Fruit fly (Drosophila melanogaster) whole organism, adult: ENCODE results near the gene CG14563.

ENCODE experiments used
- CG11617 ChIP-seq: fragments of 200-800 bp; sonication (Bioruptor generic); optimal IDR thresholded peaks from 2 replicates; lab custom pipeline; 2017; ENCODE audit warnings: mild to moderate bottlenecking, missing biosample characterization, missing genetic modification reagents, missing genetic modification characterization
- CG14711 ChIP-seq: fragments of 200-800 bp; sonication (Bioruptor generic); optimal IDR thresholded peaks from 2 replicates; lab custom pipeline; 2018; ENCODE audit warnings: missing biosample characterization, mild to moderate bottlenecking, missing genetic modification characterization, moderate library complexity
- CG5204 ChIP-seq: fragments of 200-800 bp; sonication (Bioruptor generic); optimal IDR thresholded peaks from 2 replicates; lab custom pipeline; 2016; ENCODE audit warnings: missing biosample characterization, missing genetic modification characterization
- CG7045 ChIP-seq: fragments of 200-800 bp; sonication (Bioruptor generic); optimal IDR thresholded peaks from 2 replicates; lab custom pipeline; 2017; ENCODE audit warnings: missing biosample characterization, mild to moderate bottlenecking, missing genetic modification characterization
- CG7101 ChIP-seq: fragments of 200-800 bp; sonication (Bioruptor generic); optimal IDR thresholded peaks from 2 replicates; lab custom pipeline; 2018; ENCODE audit warnings: missing biosample characterization, mild to moderate bottlenecking, missing genetic modification characterization, moderate library complexity
- Clk ChIP-seq: fragments of 200-800 bp; sonication (Bioruptor generic); optimal IDR thresholded peaks from 2 replicates; lab custom pipeline; 2017; ENCODE audit warnings: missing biosample characterization, missing genetic modification characterization
- Hr96 ChIP-seq: fragments of 200-800 bp; sonication (Bioruptor generic); optimal IDR thresholded peaks from 2 replicates; lab custom pipeline; 2016; ENCODE audit warnings: missing biosample characterization, missing genetic modification characterization
- Mnt ChIP-seq: fragments of 200-800 bp; sonication (Bioruptor generic); optimal IDR thresholded peaks from 2 replicates; lab custom pipeline; 2016; ENCODE audit warnings: missing biosample characterization, mild to moderate bottlenecking, missing genetic modification characterization
- bab1 ChIP-seq: fragments of 200-800 bp; sonication (Bioruptor generic); optimal IDR thresholded peaks from 3 replicates; lab custom pipeline; 2019; ENCODE audit warnings: missing biosample characterization, mild to moderate bottlenecking, missing genetic modification characterization, moderate library complexity
- cnc ChIP-seq, 2 experiments: fragments of >200 bp; optimal IDR thresholded peaks; 2 replicates each; lab custom pipeline; 2017
- ovo ChIP-seq: fragments of 200-800 bp; sonication (Bioruptor generic); optimal IDR thresholded peaks from 2 replicates; lab custom pipeline; 2016; ENCODE audit warnings: missing biosample characterization, missing genetic modification characterization
- pad ChIP-seq: fragments of 200-800 bp; sonication (Bioruptor generic); optimal IDR thresholded peaks from 3 replicates; lab custom pipeline; 2017; ENCODE audit warnings: missing biosample characterization, missing genetic modification characterization, mild to moderate bottlenecking, moderate library complexity, missing genetic modification reagents
- tj ChIP-seq: fragments of 200-800 bp; sonication (Bioruptor generic); optimal IDR thresholded peaks from 3 replicates; lab custom pipeline; 2017; ENCODE audit warnings: missing biosample characterization, mild to moderate bottlenecking, missing genetic modification characterization, moderate library complexity
- toe ChIP-seq: fragments of 200-800 bp; sonication (Bioruptor generic); optimal IDR thresholded peaks from 2 replicates; lab custom pipeline; 2016; ENCODE audit warnings: missing biosample characterization, missing genetic modification characterization

dm6 chr3L:21827130-21827529 is 15.1 kb downstream of the CG14563 start:
- no peak for TF ChIP-seq cnc (optimal IDR thresholded peaks at IDR 0.05; lab: Kevin White, UChicago)
- no peak for TF ChIP-seq tj (GFP tag; lab: Kevin White, UChicago)
- no peak for TF ChIP-seq bab1 (GFP tag; lab: Kevin White, UChicago)
- TF ChIP-seq Clk (GFP tag; lab: Kevin White, UChicago), result no peak
- no peak for TF ChIP-seq Mnt (GFP tag; lab: Kevin White, UChicago)
- TF ChIP-seq toe (GFP tag; lab: Kevin White, UChicago), result no peak
- TF ChIP-seq pad, result no peak
- no peak for TF ChIP-seq CG5204 (GFP tag; lab: Kevin White, UChicago)
- TF ChIP-seq CG11617 (GFP tag; lab: Kevin White, UChicago), result no peak
- no peak for TF ChIP-seq Hr96 (GFP tag; lab: Kevin White, UChicago)
- no peak for TF ChIP-seq CG7101 (tag; lab: Kevin White, UChicago)
- TF ChIP-seq ovo (GFP tag; lab: Kevin White, UChicago), result no peak
- no peak for TF ChIP-seq CG7045 (GFP tag; lab: Kevin White, UChicago)
- no peak for TF ChIP-seq CG14711 (tag; lab: Kevin White, UChicago)
